Fruit fly (Drosophila melanogaster): ENCODE results near the gene alpha-Man-Ia.

The alpha-Man-Ia gene

DNA sequence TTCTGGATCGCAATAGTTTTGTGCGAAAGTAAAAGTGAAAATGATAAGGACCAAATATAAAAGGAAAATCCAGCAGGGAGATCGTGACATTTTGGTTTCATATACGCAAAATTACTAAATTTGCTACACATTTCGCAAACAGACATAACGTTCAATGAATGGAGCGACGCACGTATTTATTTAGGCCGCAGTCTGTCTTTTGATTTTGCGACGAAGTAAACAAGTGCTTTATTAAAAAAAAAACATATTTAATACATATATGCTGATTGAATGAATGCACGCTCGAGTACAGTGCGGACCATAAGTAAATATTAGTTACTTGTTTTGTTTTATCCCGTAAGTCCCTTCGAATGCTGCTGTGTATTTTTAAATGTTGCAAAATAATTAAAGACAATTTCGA lies 41.6 kb upstream of the alpha-Man-Ia start, which contains the start of gene CG32679:
TSS of gene CG32679 (minus strand) at position 101 of the 400 bp plus-strand sequence.
- TF ChIP-seq cic (GFP tag; optimal IDR thresholded peaks at IDR 0.05), result no peak
- TF ChIP-seq Mnt (GFP tag; optimal IDR thresholded peaks at IDR 0.05), result no peak
- TF ChIP-seq bab1 (GFP tag; optimal IDR thresholded peaks at IDR 0.05), result no peak

DNA sequence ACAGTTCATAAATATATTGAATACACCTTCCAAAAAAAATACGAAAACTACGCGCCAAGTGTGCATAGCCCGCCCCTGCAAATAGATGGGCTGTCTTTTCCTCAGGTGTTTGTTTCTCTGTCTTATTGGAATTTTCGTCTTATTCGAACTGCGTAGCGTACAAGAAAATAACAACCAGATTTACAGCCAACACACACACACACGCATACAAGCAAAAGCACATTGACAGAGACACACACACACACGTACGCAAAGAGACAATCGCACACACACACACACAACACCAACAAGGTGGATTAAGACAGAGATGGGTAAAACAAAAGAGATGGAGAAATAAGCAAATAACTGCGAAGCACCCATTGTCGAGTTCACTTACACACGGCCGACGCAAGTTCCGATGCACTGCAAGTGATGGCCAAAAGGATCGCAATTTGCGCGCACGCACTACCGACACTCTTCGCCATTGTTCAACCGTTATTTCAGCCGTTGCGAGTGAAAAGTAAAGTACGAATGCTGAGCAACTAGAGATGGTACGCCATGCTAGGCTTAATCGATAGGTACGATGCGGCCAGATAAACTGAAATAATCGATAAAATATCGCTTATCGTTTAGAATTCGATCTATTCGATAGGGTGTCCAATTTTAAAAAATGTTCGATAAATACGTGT lies 40.1 kb upstream of the alpha-Man-Ia start:
- TF ChIP-seq kay (GFP tag; ENCODE audit: borderline replicate concordance) (no peak), Hr96 (GFP tag; optimal IDR thresholded peaks at IDR 0.05) (no peak), CG11617 (GFP tag; optimal IDR thresholded peaks at IDR 0.05) (peak; percentile 45), Mnt (GFP tag; optimal IDR thresholded peaks at IDR 0.05) (peak; percentile 74), CG7101 (tag; optimal IDR thresholded peaks at IDR 0.05) (peak; percentile 11), tj (GFP tag; optimal IDR thresholded peaks at IDR 0.05) (peak; percentile 46), cic (GFP tag; optimal IDR thresholded peaks at IDR 0.05) (peak; percentile 26), CG12768 (GFP tag; optimal IDR thresholded peaks at IDR 0.05) (no peak), CG5204 (GFP tag; optimal IDR thresholded peaks at IDR 0.05) (no peak), Clk (GFP tag; optimal IDR thresholded peaks at IDR 0.05) (no peak), cnc (optimal IDR thresholded peaks at IDR 0.05) (no peak), Crg-1 (GFP tag; optimal IDR thresholded peaks at IDR 0.05) (peak; percentile 30), ovo (GFP tag; optimal IDR thresholded peaks at IDR 0.05) (peak; percentile 84), bab1 (GFP tag; optimal IDR thresholded peaks at IDR 0.05) (peak; percentile 75), CG1620 (GFP tag; optimal IDR thresholded peaks at IDR 0.05) (peak; percentile 12), CG14711 (tag; optimal IDR thresholded peaks at IDR 0.05) (peak; percentile 44), pad (GFP tag; optimal IDR thresholded peaks at IDR 0.05) (peak; percentile 38)

DNA sequence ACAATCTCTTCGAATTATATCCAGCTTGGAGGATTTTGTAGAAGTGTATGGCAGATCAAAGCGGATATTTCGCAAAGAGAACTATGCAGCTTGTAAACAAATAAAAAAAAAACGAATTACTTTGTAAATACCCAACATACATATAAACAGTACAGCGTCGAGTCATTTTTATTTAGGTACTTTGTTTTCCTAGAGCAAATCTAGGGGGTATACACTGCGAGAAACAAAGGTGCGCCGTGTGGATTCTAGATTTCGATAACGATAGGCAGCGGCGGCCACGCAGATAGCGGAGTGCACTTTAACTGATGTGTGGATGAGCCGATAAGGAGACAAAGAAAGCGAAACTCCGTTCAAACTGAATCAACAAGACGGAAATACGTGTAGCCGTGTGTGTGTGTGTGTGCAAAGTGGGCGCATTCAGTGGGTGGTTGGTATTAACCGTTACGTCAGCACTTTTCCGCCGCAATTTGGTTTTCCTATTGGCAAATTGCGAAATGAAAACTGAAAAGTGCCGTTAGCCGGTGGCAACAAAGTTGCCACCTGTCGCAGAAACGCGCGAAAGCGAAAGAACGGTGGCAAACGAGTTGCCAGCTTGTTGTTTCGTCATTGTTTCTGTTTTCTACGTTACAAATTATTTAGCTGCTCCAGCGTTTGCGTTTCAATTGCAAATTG lies 38.9 kb upstream of the alpha-Man-Ia start:
- TF ChIP-seq CG5204 (GFP tag; optimal IDR thresholded peaks at IDR 0.05) (no peak), CG12768 (GFP tag; optimal IDR thresholded peaks at IDR 0.05) (no peak), Clk (GFP tag; optimal IDR thresholded peaks at IDR 0.05) (no peak), cnc (optimal IDR thresholded peaks at IDR 0.05) (no peak), Crg-1 (GFP tag; optimal IDR thresholded peaks at IDR 0.05) (no peak), kay (GFP tag; ENCODE audit: borderline replicate concordance) (no peak), CG11617 (GFP tag; optimal IDR thresholded peaks at IDR 0.05) (no peak), ovo (GFP tag; optimal IDR thresholded peaks at IDR 0.05) (peak; percentile 17), pad (GFP tag; optimal IDR thresholded peaks at IDR 0.05) (peak; percentile 23), CG14711 (tag; optimal IDR thresholded peaks at IDR 0.05) (no peak), toe (GFP tag; optimal IDR thresholded peaks at IDR 0.05) (no peak), CG7101 (tag; optimal IDR thresholded peaks at IDR 0.05) (peak; percentile 43), Mnt (GFP tag; optimal IDR thresholded peaks at IDR 0.05) (no peak), cic (GFP tag; optimal IDR thresholded peaks at IDR 0.05) (no peak), tj (GFP tag; optimal IDR thresholded peaks at IDR 0.05) (peak; percentile 47), CG7045 (GFP tag; optimal IDR thresholded peaks at IDR 0.05) (no peak), bab1 (GFP tag; optimal IDR thresholded peaks at IDR 0.05) (no peak)

DNA sequence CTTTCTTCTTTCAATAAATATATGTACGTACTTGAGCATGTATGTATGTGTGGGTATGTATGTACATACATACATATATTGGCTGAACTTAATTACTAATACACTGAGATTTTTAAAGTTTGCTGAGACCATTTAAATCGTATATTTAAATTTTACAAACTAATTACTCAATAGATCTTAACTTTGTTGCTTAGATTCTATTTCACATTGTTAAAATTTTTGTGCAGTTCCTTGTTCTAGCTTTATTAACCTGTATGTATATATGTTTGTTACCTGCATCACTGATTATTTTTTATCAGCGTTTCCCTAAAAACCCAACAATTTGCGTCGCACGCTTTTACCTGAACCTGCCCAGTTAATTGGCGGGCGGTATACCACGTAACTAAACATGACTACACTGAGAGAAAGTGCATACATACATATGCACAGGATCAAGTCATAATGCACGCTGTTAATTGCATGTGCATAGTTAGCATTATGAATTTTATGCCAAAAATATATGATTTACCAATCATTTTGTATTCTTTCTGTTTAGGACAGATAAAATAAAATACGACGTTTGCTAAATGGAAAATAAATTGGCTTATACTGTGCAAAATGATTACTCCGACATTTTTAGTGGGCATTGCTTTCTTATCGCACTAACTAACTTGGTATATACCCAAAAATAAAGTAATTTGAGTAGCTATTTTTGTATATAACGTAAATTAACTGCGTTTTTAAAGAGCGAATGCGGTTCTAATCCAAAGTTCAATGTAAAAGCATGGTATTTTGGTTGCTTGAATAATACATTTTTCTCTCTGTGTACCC lies 37.0 kb upstream of the alpha-Man-Ia start:
- TF ChIP-seq ovo (GFP tag; optimal IDR thresholded peaks at IDR 0.05), result peak; percentile 40
- TF ChIP-seq Crg-1 (GFP tag; optimal IDR thresholded peaks at IDR 0.05), result peak; percentile 29
- TF ChIP-seq tj (GFP tag; optimal IDR thresholded peaks at IDR 0.05), result peak; percentile 84
- peak; percentile 81 for TF ChIP-seq CG11617 (GFP tag; optimal IDR thresholded peaks at IDR 0.05)
- TF ChIP-seq pad (GFP tag; optimal IDR thresholded peaks at IDR 0.05), result peak; percentile 61
- peak; percentile 58 for TF ChIP-seq kay (GFP tag; ENCODE audit: borderline replicate concordance)
- peak; percentile 34 for TF ChIP-seq CG1620 (GFP tag; optimal IDR thresholded peaks at IDR 0.05)
- TF ChIP-seq CG12768 (GFP tag; optimal IDR thresholded peaks at IDR 0.05), result peak; percentile 18
- TF ChIP-seq bab1 (GFP tag; optimal IDR thresholded peaks at IDR 0.05), result peak; percentile 82
- peak; percentile 67 for TF ChIP-seq CG7101 (tag; optimal IDR thresholded peaks at IDR 0.05)
- peak; percentile 58 for TF ChIP-seq CG5204 (GFP tag; optimal IDR thresholded peaks at IDR 0.05)
- TF ChIP-seq CG14711 (tag; optimal IDR thresholded peaks at IDR 0.05), result peak; percentile 49
- peak; percentile 43 for TF ChIP-seq CG7045 (GFP tag; optimal IDR thresholded peaks at IDR 0.05)
- peak; percentile 49 for TF ChIP-seq Hr96 (GFP tag; optimal IDR thresholded peaks at IDR 0.05)
- peak; percentile 38 for TF ChIP-seq Mnt (GFP tag; optimal IDR thresholded peaks at IDR 0.05)
- TF ChIP-seq cic (GFP tag; optimal IDR thresholded peaks at IDR 0.05), result no peak
- no peak for TF ChIP-seq toe (GFP tag; optimal IDR thresholded peaks at IDR 0.05)
- no peak for TF ChIP-seq cnc (optimal IDR thresholded peaks at IDR 0.05)
- TF ChIP-seq Clk (GFP tag; optimal IDR thresholded peaks at IDR 0.05), result peak; percentile 25
- no peak for TF ChIP-seq CG33017 (tag; optimal IDR thresholded peaks at IDR 0.05)

DNA sequence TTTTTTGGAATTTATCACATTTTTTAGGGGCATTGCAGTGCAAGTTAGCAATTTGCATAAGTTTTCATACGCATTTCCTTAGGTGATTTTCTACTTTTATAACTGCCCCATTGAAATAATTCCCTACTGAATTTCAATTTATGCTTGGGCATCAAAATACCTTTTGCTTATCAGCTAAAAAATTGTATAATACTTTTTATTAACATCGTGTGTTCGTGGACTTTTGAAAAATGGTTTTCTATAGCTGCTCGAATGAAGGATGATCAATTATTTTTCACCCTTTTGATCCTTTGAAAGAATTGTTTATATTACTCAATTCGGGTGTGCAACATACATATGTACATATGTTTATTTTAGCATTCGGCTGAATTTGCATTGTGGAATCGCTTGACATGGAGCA lies 36.4 kb upstream of the alpha-Man-Ia start:
- TF ChIP-seq CG5204 (GFP tag; optimal IDR thresholded peaks at IDR 0.05), result no peak
- TF ChIP-seq kay (GFP tag; ENCODE audit: borderline replicate concordance), result peak; percentile 39
- peak; percentile 92 for TF ChIP-seq tj (GFP tag; optimal IDR thresholded peaks at IDR 0.05)
- no peak for TF ChIP-seq CG12768 (GFP tag; optimal IDR thresholded peaks at IDR 0.05)
- no peak for TF ChIP-seq CG11617 (GFP tag; optimal IDR thresholded peaks at IDR 0.05)
- no peak for TF ChIP-seq CG33017 (tag; optimal IDR thresholded peaks at IDR 0.05)
- no peak for TF ChIP-seq Crg-1 (GFP tag; optimal IDR thresholded peaks at IDR 0.05)
- TF ChIP-seq pad (GFP tag; optimal IDR thresholded peaks at IDR 0.05), result no peak
- TF ChIP-seq CG1620 (GFP tag; optimal IDR thresholded peaks at IDR 0.05), result no peak
- TF ChIP-seq Clk (GFP tag; optimal IDR thresholded peaks at IDR 0.05), result no peak
- TF ChIP-seq CG14711 (tag; optimal IDR thresholded peaks at IDR 0.05), result no peak
